Fruit fly (Drosophila melanogaster): ENCODE results near the gene CAH1.

dm6 chr2L:13833058-13833457 is 29.6 kb downstream of the CAH1 start, which contains the start of the genes GatC, PolG2 and Polr2C:
- TF ChIP-seq Myc (optimal IDR thresholded peaks at IDR 0.05): no peak
- no peak for TF ChIP-seq psq (optimal IDR thresholded peaks at IDR 0.05)
- TF ChIP-seq h (optimal IDR thresholded peaks at IDR 0.05): no peak
- no peak for TF ChIP-seq insv (optimal IDR thresholded peaks at IDR 0.05)
- TF ChIP-seq Sin3A (optimal IDR thresholded peaks at IDR 0.05): no peak

All from Kc167 (cell line).